Fruit fly (Drosophila melanogaster) ovary, adult (tissue): ENCODE measurements around the gene CG43678.

Source experiments
- CG17801 ChIP-seq: fragments of 200-800 bp; optimal IDR thresholded peaks from 2 replicates; lab custom pipeline; 2019; ENCODE audit warnings: missing biosample characterization, mild to moderate bottlenecking, missing genetic modification characterization, moderate library complexity; ENCODE audit not compliant: partially characterized antibody

The CG43678 gene

dm6 chr3L:15049395-15049794, at the start of gene CG43678:
CG43678 (minus strand) TSS chr3L:15049495.
- TF ChIP-seq CG17801 (GFP tag; lab: Kevin White, UChicago): no peak

- TF ChIP-seq CG17801 (GFP tag; lab: Kevin White, UChicago): no peak
These were observed 48.7 kb upstream of the CG43678 start, which contains the start of gene Ctps for dm6 chr3L:15097878-15098520. Ctps (plus strand) TSS chr3L:15097914.

dm6 chr3L:15094589-15095288, 45.4 kb upstream of the CG43678 start, which contains the start of the genes sstn, Plp and GlyRS:
sstn (minus strand) TSS chr3L:15094719.
Plp (minus strand) TSS chr3L:15094724.
GlyRS (plus strand) TSS chr3L:15095142.
- TF ChIP-seq CG17801 (GFP tag; lab: Kevin White, UChicago): no peak

dm6 chr3L:15093929-15094588, 44.8 kb upstream of the CG43678 start:
- TF ChIP-seq CG17801 (GFP tag; lab: Kevin White, UChicago): peak; percentile 44

dm6 chr3L:15089887-15090679, 40.8 kb upstream of the CG43678 start:
- no peak for TF ChIP-seq CG17801 (GFP tag; lab: Kevin White, UChicago)

dm6 chr3L:15089083-15089704, 39.9 kb upstream of the CG43678 start:
- TF ChIP-seq CG17801 (GFP tag; lab: Kevin White, UChicago): no peak

dm6 chr3L:15088285-15088684, 39.0 kb upstream of the CG43678 start:
- TF ChIP-seq CG17801 (GFP tag; lab: Kevin White, UChicago): no peak

dm6 chr3L:15084288-15084687, 35.0 kb upstream of the CG43678 start:
- TF ChIP-seq CG17801 (GFP tag; lab: Kevin White, UChicago): no peak

dm6 chr3L:15079278-15079677, 30.0 kb upstream of the CG43678 start:
- TF ChIP-seq CG17801 (GFP tag; lab: Kevin White, UChicago): no peak

dm6 chr3L:15078347-15078746, 29.1 kb upstream of the CG43678 start, which contains the start of gene Or71a:
Or71a (minus strand) TSS chr3L:15078447.
- TF ChIP-seq CG17801 (GFP tag; lab: Kevin White, UChicago): no peak

- TF ChIP-seq CG17801 (GFP tag; lab: Kevin White, UChicago): no peak
These were observed 27.1 kb upstream of the CG43678 start for dm6 chr3L:15076380-15076779.

- no peak for TF ChIP-seq CG17801 (GFP tag; lab: Kevin White, UChicago)
These were observed 24.4 kb upstream of the CG43678 start for dm6 chr3L:15073680-15074079.

- TF ChIP-seq CG17801 (GFP tag; lab: Kevin White, UChicago): no peak
These were observed 22.9 kb upstream of the CG43678 start for dm6 chr3L:15072149-15072548.

dm6 chr3L:15064877-15065276, 15.6 kb upstream of the CG43678 start, which contains the start of gene Sytbeta:
Sytbeta (minus strand) TSS chr3L:15064977.
- no peak for TF ChIP-seq CG17801 (GFP tag; lab: Kevin White, UChicago)
